Fruit fly (Drosophila melanogaster) whole organism, embryonic: ENCODE results near the gene Mrp5.

Experiments used
- ATbp ChIP-seq: fragments of 200-800 bp; sonication (Bioruptor generic); optimal IDR thresholded peaks from 2 replicates; lab custom pipeline; 2017; ENCODE audit warnings: missing biosample characterization, mild to moderate bottlenecking, missing genetic modification characterization, missing genetic modification reagents
- B-H1 ChIP-seq: fragments of 200-800 bp; sonication (Bioruptor generic); IDR thresholded peaks from 3 replicates; pipeline ENCODE4 v1.3.6; 2022; ENCODE audit warnings: missing biosample characterization, missing genetic modification characterization
- CG11504 ChIP-seq: fragments of 200-800 bp; sonication (Bioruptor generic); optimal IDR thresholded peaks from 3 replicates; lab custom pipeline; 2019; ENCODE audit warnings: missing biosample characterization, mild to moderate bottlenecking, missing genetic modification characterization, moderate library complexity
- CG11560 ChIP-seq: fragments of 200-800 bp; sonication (Bioruptor generic); IDR thresholded peaks from 3 replicates; pipeline ENCODE4 v1.3.6; 2022; ENCODE audit warnings: missing biosample characterization, missing genetic modification characterization
- CG12236 ChIP-seq: fragments of 200-800 bp; sonication (Bioruptor generic); optimal IDR thresholded peaks from 2 replicates; lab custom pipeline; 2016; ENCODE audit warnings: missing biosample characterization, missing genetic modification characterization
- CG12659 ChIP-seq: fragments of 200-800 bp; sonication (Bioruptor generic); optimal IDR thresholded peaks from 3 replicates; lab custom pipeline; 2017; ENCODE audit warnings: mild to moderate bottlenecking, missing biosample characterization, missing genetic modification reagents, missing genetic modification characterization
- CG12942 ChIP-seq: fragments of 200-800 bp; sonication (Bioruptor generic); optimal IDR thresholded peaks from 3 replicates; lab custom pipeline; 2016; ENCODE audit warnings: missing biosample characterization, missing genetic modification characterization
- CG13624 ChIP-seq: fragments of 200-800 bp; sonication (Bioruptor generic); optimal IDR thresholded peaks from 2 replicates; lab custom pipeline; 2016; ENCODE audit warnings: missing biosample characterization, missing genetic modification characterization
- CG15514 ChIP-seq: fragments of 200-800 bp; sonication (Bioruptor generic); optimal IDR thresholded peaks from 3 replicates; lab custom pipeline; 2017; ENCODE audit warnings: missing biosample characterization, missing genetic modification characterization, mild to moderate bottlenecking, moderate library complexity, missing genetic modification reagents
- CG17568 ChIP-seq: fragments of 200-800 bp; sonication (Bioruptor generic); optimal IDR thresholded peaks from 2 replicates; lab custom pipeline; 2018; ENCODE audit warnings: missing biosample characterization, mild to moderate bottlenecking, missing genetic modification characterization, moderate library complexity
- CG2116 ChIP-seq: fragments of 200-800 bp; sonication (Bioruptor generic); optimal IDR thresholded peaks from 3 replicates; lab custom pipeline; 2018; ENCODE audit warnings: missing biosample characterization, mild to moderate bottlenecking, missing genetic modification characterization
- CG3065 ChIP-seq: fragments of 200-800 bp; sonication (Bioruptor generic); optimal IDR thresholded peaks from 2 replicates; lab custom pipeline; 2016; ENCODE audit warnings: missing biosample characterization, missing genetic modification characterization
- CG3163 ChIP-seq: fragments of 200-800 bp; sonication (Bioruptor generic); optimal IDR thresholded peaks from 3 replicates; lab custom pipeline; 2016; ENCODE audit warnings: missing biosample characterization, missing genetic modification characterization
- CG5245 ChIP-seq: fragments of 200-800 bp; sonication (Bioruptor generic); optimal IDR thresholded peaks from 3 replicates; lab custom pipeline; 2016; ENCODE audit warnings: missing biosample characterization, missing genetic modification characterization
- CG7928 ChIP-seq: fragments of 200-800 bp; sonication (Bioruptor generic); optimal IDR thresholded peaks from 2 replicates; lab custom pipeline; 2017; ENCODE audit warnings: missing biosample characterization, mild to moderate bottlenecking, missing genetic modification characterization
- Dip2 ChIP-seq: fragments of 200-800 bp; sonication (Bioruptor generic); IDR thresholded peaks from 2 replicates; pipeline ENCODE4 v1.3.6; 2022; ENCODE audit warnings: missing biosample characterization, missing genetic modification characterization
- Fer1 ChIP-seq: fragments of 200-800 bp; sonication (Bioruptor generic); optimal IDR thresholded peaks from 2 replicates; lab custom pipeline; 2017; ENCODE audit warnings: missing biosample characterization, mild to moderate bottlenecking, missing genetic modification characterization
- HLH4C ChIP-seq: fragments of 200-800 bp; sonication (Bioruptor generic); IDR thresholded peaks from 3 replicates; pipeline ENCODE4 v1.3.6; 2022; ENCODE audit warnings: missing biosample characterization, missing genetic modification characterization; ENCODE audit not compliant: partially characterized antibody
- Hand ChIP-seq: fragments of 200-800 bp; sonication (Bioruptor generic); optimal IDR thresholded peaks from 2 replicates; lab custom pipeline; 2017; ENCODE audit warnings: mild to moderate bottlenecking, missing biosample characterization, missing genetic modification reagents, missing genetic modification characterization
- Hmx ChIP-seq: fragments of 200-800 bp; sonication (Bioruptor generic); optimal IDR thresholded peaks from 2 replicates; lab custom pipeline; 2016; ENCODE audit warnings: missing biosample characterization, missing genetic modification characterization
- MTF-1 ChIP-seq: fragments of 200-800 bp; sonication (Bioruptor generic); optimal IDR thresholded peaks from 2 replicates; lab custom pipeline; 2018; ENCODE audit warnings: missing biosample characterization, mild to moderate bottlenecking, missing genetic modification characterization, borderline replicate concordance
- Poxn ChIP-seq: fragments of 200-800 bp; sonication (Bioruptor generic); IDR thresholded peaks from 2 replicates; pipeline ENCODE4 v1.3.6; 2022; ENCODE audit warnings: missing biosample characterization, missing genetic modification characterization
- Sry-β ChIP-seq: fragments of 200-800 bp; sonication (Bioruptor generic); optimal IDR thresholded peaks from 2 replicates; lab custom pipeline; 2018; ENCODE audit warnings: missing biosample characterization, mild to moderate bottlenecking, missing genetic modification characterization, moderate library complexity
- abd-A ChIP-seq: fragments of 200-800 bp; sonication (Bioruptor generic); optimal IDR thresholded peaks from 3 replicates; lab custom pipeline; 2019; ENCODE audit warnings: missing biosample characterization, mild to moderate bottlenecking, missing genetic modification characterization, moderate library complexity
- ac ChIP-seq: fragments of 200-800 bp; sonication (Bioruptor generic); optimal IDR thresholded peaks from 3 replicates; lab custom pipeline; 2017; ENCODE audit warnings: missing biosample characterization, mild to moderate bottlenecking, missing genetic modification characterization
- bab2 ChIP-seq: fragments of 200-800 bp; sonication (Bioruptor generic); optimal IDR thresholded peaks from 2 replicates; lab custom pipeline; 2016; ENCODE audit warnings: missing biosample characterization, missing genetic modification characterization
- cas ChIP-seq: fragments of 200-800 bp; sonication (Bioruptor generic); IDR thresholded peaks from 2 replicates; pipeline ENCODE4 v1.3.6; 2022; ENCODE audit warnings: missing biosample characterization, missing genetic modification characterization
- chinmo ChIP-seq: fragments of 200-800 bp; sonication (Bioruptor generic); IDR thresholded peaks from 4 replicates; pipeline ENCODE4 v1.3.6; 2022; ENCODE audit warnings: missing biosample characterization, missing genetic modification characterization; ENCODE audit not compliant: partially characterized antibody
- cwo ChIP-seq: fragments of 200-800 bp; sonication (Bioruptor generic); optimal IDR thresholded peaks from 3 replicates; lab custom pipeline; 2017; ENCODE audit warnings: missing biosample characterization, missing genetic modification characterization, mild to moderate bottlenecking, moderate library complexity, missing genetic modification reagents
- da ChIP-seq: fragments of 200-800 bp; sonication (Bioruptor generic); optimal IDR thresholded peaks from 2 replicates; lab custom pipeline; 2016; ENCODE audit warnings: missing biosample characterization, missing genetic modification characterization
- dimm ChIP-seq: fragments of 200-800 bp; sonication (Bioruptor generic); IDR thresholded peaks from 2 replicates; pipeline ENCODE4 v1.3.6; 2022; ENCODE audit warnings: missing biosample characterization, missing genetic modification characterization
- disco-r ChIP-seq: fragments of 200-800 bp; sonication (Bioruptor generic); optimal IDR thresholded peaks from 2 replicates; lab custom pipeline; 2016; ENCODE audit warnings: missing biosample characterization, missing genetic modification characterization
- dmrt11E ChIP-seq: fragments of 200-800 bp; sonication (Bioruptor generic); optimal IDR thresholded peaks from 3 replicates; lab custom pipeline; 2018; ENCODE audit warnings: missing biosample characterization, mild to moderate bottlenecking, missing genetic modification characterization, moderate library complexity
- dmrt99B ChIP-seq: fragments of 200-800 bp; sonication (Bioruptor generic); optimal IDR thresholded peaks from 2 replicates; lab custom pipeline; 2018; ENCODE audit warnings: missing biosample characterization, mild to moderate bottlenecking, missing genetic modification characterization, moderate library complexity
- en ChIP-seq: fragments of 200-800 bp; sonication (Bioruptor generic); optimal IDR thresholded peaks from 2 replicates; lab custom pipeline; 2016; ENCODE audit warnings: missing biosample characterization, missing genetic modification characterization
- fd102C ChIP-seq: fragments of 200-800 bp; sonication (Bioruptor generic); optimal IDR thresholded peaks from 2 replicates; lab custom pipeline; 2018; ENCODE audit warnings: missing biosample characterization, mild to moderate bottlenecking, missing genetic modification characterization, moderate library complexity
- fd96Cb ChIP-seq: fragments of 200-800 bp; sonication (Bioruptor generic); optimal IDR thresholded peaks from 2 replicates; lab custom pipeline; 2018; ENCODE audit warnings: missing biosample characterization, mild to moderate bottlenecking, missing genetic modification characterization, moderate library complexity
- hbn ChIP-seq: fragments of 200-800 bp; sonication (Bioruptor generic); IDR thresholded peaks from 2 replicates; pipeline ENCODE4 v1.3.6; 2022; ENCODE audit warnings: missing biosample characterization, missing genetic modification characterization; ENCODE audit not compliant: partially characterized antibody
- kay ChIP-seq: fragments of 200-800 bp; sonication (Bioruptor generic); optimal IDR thresholded peaks from 2 replicates; lab custom pipeline; 2016; ENCODE audit warnings: missing biosample characterization, missing genetic modification characterization
- kni ChIP-seq: fragments of 200-800 bp; sonication (Bioruptor generic); optimal IDR thresholded peaks from 3 replicates; lab custom pipeline; 2017; ENCODE audit warnings: mild to moderate bottlenecking, missing biosample characterization, missing genetic modification reagents, missing genetic modification characterization
- lab ChIP-seq: fragments of 200-800 bp; sonication (Bioruptor generic); optimal IDR thresholded peaks from 3 replicates; lab custom pipeline; 2017; ENCODE audit warnings: missing biosample characterization, missing genetic modification characterization, mild to moderate bottlenecking, moderate library complexity, missing genetic modification reagents
- nerfin-2 ChIP-seq: fragments of 200-800 bp; sonication (Bioruptor generic); IDR thresholded peaks from 2 replicates; pipeline ENCODE4 v1.3.6; 2022; ENCODE audit warnings: missing biosample characterization, missing genetic modification characterization; ENCODE audit not compliant: partially characterized antibody
- odd ChIP-seq: fragments of 200-800 bp; sonication (Bioruptor generic); optimal IDR thresholded peaks from 2 replicates; lab custom pipeline; 2017; ENCODE audit warnings: missing biosample characterization, mild to moderate bottlenecking, missing genetic modification characterization
- pan ChIP-seq, 4 experiments: fragments of >200 bp in 3 of 4; fragments of 200-800 bp in 1 of 4; sonication (Bioruptor generic) in 1 of 4; optimal IDR thresholded peaks in 3 of 4; IDR thresholded peaks in 1 of 4; 2 replicates each; pipeline versions ENCODE4 v1.3.6 to Lab custom; 2017 to 2022; ENCODE audit warnings: missing biosample characterization in 2 of 4, missing genetic modification characterization in 2 of 4, mixed read lengths in 1 of 4
- sna ChIP-seq: fragments of 200-800 bp; sonication (Bioruptor generic); IDR thresholded peaks from 2 replicates; pipeline ENCODE4 v1.3.6; 2022; ENCODE audit warnings: missing biosample characterization, missing genetic modification characterization; ENCODE audit not compliant: partially characterized antibody
- stc ChIP-seq: fragments of 200-800 bp; sonication (Bioruptor generic); IDR thresholded peaks from 2 replicates; pipeline ENCODE4 v1.3.6; 2022; ENCODE audit warnings: missing biosample characterization, missing genetic modification characterization
- tap ChIP-seq: fragments of 200-800 bp; optimal IDR thresholded peaks from 3 replicates; lab custom pipeline; 2019; ENCODE audit warnings: missing biosample characterization, mild to moderate bottlenecking, missing genetic modification characterization, moderate library complexity

The Mrp5 gene

DNA sequence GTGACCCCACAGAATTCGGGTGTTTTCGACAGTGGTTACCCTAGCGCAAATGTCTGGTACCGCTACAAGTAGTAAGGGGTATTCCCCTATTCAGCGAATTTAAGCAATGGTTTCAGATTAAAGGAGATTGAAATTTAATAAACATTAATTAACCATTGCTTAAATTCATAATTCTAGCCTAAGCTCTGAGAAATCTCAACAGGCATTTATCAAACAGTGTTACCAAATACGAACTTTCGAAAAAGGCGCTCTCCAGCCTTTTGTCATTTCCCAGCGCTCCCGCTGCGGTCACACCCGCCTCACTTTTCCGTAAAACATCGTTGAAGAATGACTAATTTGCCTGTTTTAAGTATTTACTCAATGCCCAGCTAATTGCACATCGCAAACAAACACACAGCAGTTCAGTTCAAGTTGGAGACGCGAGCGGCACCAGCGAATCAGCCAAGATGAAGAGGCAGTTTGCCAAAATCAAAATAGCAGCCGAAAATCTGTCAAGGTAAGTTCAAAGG, 29.4 kb upstream of the Mrp5 start, which contains the start of the genes Surf6 and RhoGAP92B (continued):
- TF ChIP-seq CG11560 (tag; lab: Robert Waterston, UW) (no peak), lab (GFP tag; lab: Kevin White, UChicago) (peak; percentile 79), Hmx (GFP tag; lab: Kevin White, UChicago) (no peak), odd (GFP tag; lab: Kevin White, UChicago) (peak; percentile 47), da (GFP tag; lab: Kevin White, UChicago) (no peak), kni (GFP tag; lab: Kevin White, UChicago) (peak; percentile 39), nerfin-2 (GFP tag; lab: Robert Waterston, UW) (no peak), CG13624 (GFP tag; lab: Kevin White, UChicago) (peak; percentile 73), CG3065 (GFP tag; lab: Kevin White, UChicago) (peak; percentile 12), HLH4C (GFP tag; lab: Robert Waterston, UW) (peak; percentile 59; the same call in 1 of the 3 replicates), Fer1 (peak; percentile 79), dimm (GFP tag; lab: Robert Waterston, UW) (no peak), CG11504 (tag; lab: Kevin White, UChicago) (peak; percentile 69), CG15514 (peak; percentile 85), CG3163 (GFP tag; lab: Kevin White, UChicago) (peak; percentile 38), en (GFP tag; lab: Kevin White, UChicago) (peak; percentile 49), Poxn (GFP tag; lab: Robert Waterston, UW) (no peak), dmrt11E (tag; lab: Kevin White, UChicago) (peak; percentile 50), fd96Cb (tag; lab: Kevin White, UChicago) (peak; percentile 9), fd102C (GFP tag; lab: Kevin White, UChicago) (no peak), CG2116 (peak; percentile 69), CG12236 (no peak), sna (GFP tag; lab: Robert Waterston, UW) (0 out of 2 replicates have a peak, but pooled peaks have one; percentile 28), cwo (GFP tag; lab: Kevin White, UChicago) (peak; percentile 95), bab2 (GFP tag; lab: Kevin White, UChicago) (peak; percentile 56), chinmo (GFP tag; lab: Robert Waterston, UW) (0 out of 4 replicates have a peak, but pooled peaks have one; percentile 43), Sry-β (GFP tag; lab: Kevin White, UChicago) (peak; percentile 0), abd-A (tag; lab: Kevin White, UChicago) (peak; percentile 11), cas (GFP tag; lab: Robert Waterston, UW) (peak; percentile 54; the same call in 1 of the 2 replicates), CG17568 (GFP tag; lab: Kevin White, UChicago) (peak; percentile 79), kay (GFP tag; lab: Kevin White, UChicago) (peak; percentile 75), Hand (no peak), stc (GFP tag; lab: Robert Waterston, UW) (0 out of 2 replicates have a peak, but pooled peaks have one; percentile 32), ATbp (GFP tag; lab: Kevin White, UChicago) (no peak), ac (GFP tag; lab: Kevin White, UChicago) (no peak), CG12659 (GFP tag; lab: Kevin White, UChicago) (peak; percentile 88), disco-r (GFP tag; lab: Kevin White, UChicago) (peak; percentile 38), CG5245 (GFP tag; lab: Kevin White, UChicago) (peak; percentile 17), tap (tag; lab: Kevin White, UChicago) (peak; percentile 2), MTF-1 (GFP tag; lab: Kevin White, UChicago) (peak; percentile 38), pan (optimal IDR thresholded peaks at IDR 0.05; lab: Kevin White, UChicago) (no peak), pan (GFP tag; optimal IDR thresholded peaks at IDR 0.05 in 1 of 2, IDR thresholded peaks at IDR 0.05 in 1 of 2) (peak in 1 of 2 experiments; percentile 30), dmrt99B (tag; lab: Kevin White, UChicago) (peak; percentile 51), CG7928 (GFP tag; lab: Kevin White, UChicago) (peak; percentile 63), Dip2 (GFP tag; lab: Robert Waterston, UW) (no peak), CG12942 (GFP tag; lab: Kevin White, UChicago) (peak; percentile 49), B-H1 (GFP tag; lab: Robert Waterston, UW) (no peak), hbn (0 out of 2 replicates have a peak, but pooled peaks have one; percentile 18)
